Worm (Caenorhabditis elegans): ENCODE measurements around the gene D1086.9.

DNA sequence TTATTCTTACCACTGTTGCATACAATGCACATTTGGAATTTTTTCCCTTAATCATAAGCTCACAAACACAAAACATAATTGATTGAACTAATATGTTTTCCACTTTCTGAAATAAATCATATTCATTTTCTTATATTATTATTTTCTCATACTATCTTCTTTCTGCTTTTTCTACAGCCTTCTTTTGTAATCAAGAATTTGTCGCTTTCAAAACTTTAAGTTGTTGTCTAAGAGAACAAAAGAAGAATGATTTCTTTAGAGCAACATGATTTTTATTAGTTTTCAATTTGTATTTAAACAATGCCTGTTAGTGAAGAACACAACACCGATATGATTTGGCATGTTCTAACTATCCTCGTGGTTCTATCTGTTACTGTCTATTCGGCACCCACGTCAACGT is 20.1 kb upstream of the D1086.9 start, which contains the start of gene D1086.7:
- TF ChIP-seq skn-1 (tag; optimal IDR thresholded peaks at IDR 0.05) (no peak), nhr-77 (tag; optimal IDR thresholded peaks at IDR 0.05) (no peak), ama-1 (optimal IDR thresholded peaks at IDR 0.05) (no peak), unc-55 (GFP tag; optimal IDR thresholded peaks at IDR 0.05) (no peak), gmeb-1 (tag; optimal IDR thresholded peaks at IDR 0.05) (no peak), ceh-82 (tag; optimal IDR thresholded peaks at IDR 0.05) (no peak)
